Worm (Caenorhabditis elegans): ENCODE results near the gene grl-30.

- TF ChIP-seq unc-62 (GFP tag; optimal IDR thresholded peaks at IDR 0.05) (no peak), ztf-11 (tag; optimal IDR thresholded peaks at IDR 0.05) (no peak), tbx-8 (GFP tag; optimal IDR thresholded peaks at IDR 0.05) (no peak), mls-2 (tag; optimal IDR thresholded peaks at IDR 0.05) (no peak), elt-3 (tag; optimal IDR thresholded peaks at IDR 0.05) (no peak), ces-1 (GFP tag; optimal IDR thresholded peaks at IDR 0.05) (no peak), lin-13 (tag; optimal IDR thresholded peaks at IDR 0.05) (no peak), nhr-28 (tag; optimal IDR thresholded peaks at IDR 0.05) (no peak), sptf-1 (tag; optimal IDR thresholded peaks at IDR 0.05) (no peak), zip-8 (tag; optimal IDR thresholded peaks at IDR 0.05) (no peak)
Measured at ce11 chrV:3586014-3586689, 30.1 kb downstream of the grl-30 start, which contains the start of the genes rpl-11.1 and T22F3.2.
